Worm (Caenorhabditis elegans) whole organism, L1 larva: Measurements from ENCODE around the gene unc-2.

Experiments used
- ces-1 ChIP-seq: fragments of 150-350 bp; optimal IDR thresholded peaks from 2 replicates; lab custom pipeline; 2014; ENCODE audit warnings: missing biosample characterization, missing genetic modification reagents, missing genetic modification characterization
- lsy-2 ChIP-seq, 2 experiments: fragments of 150-350 bp; optimal IDR thresholded peaks; 2 replicates each; lab custom pipeline; 2014; ENCODE audit warnings: missing biosample characterization in 2 of 2, missing genetic modification characterization in 2 of 2

DNA sequence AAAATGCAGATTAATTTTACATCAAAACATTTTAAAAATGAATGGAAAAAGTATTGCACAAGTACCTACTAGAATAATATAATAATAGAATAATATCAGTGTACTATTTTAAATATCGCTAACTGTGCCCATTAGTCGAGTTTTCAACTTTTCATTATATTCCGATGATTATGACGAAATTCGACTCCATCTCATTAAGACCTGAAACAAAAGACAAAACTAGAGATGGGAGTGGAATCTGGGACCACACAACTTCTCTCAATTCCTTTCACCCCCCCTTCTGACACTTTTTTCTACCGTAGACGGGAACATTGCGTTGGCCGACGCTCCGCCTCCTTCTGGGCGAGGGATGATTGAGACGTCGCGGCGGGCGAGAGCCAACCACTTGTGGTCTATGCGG lies 90.1 kb downstream of the unc-2 start, which contains the start of gene ser-7:
- no peak for TF ChIP-seq ces-1 (GFP tag; lab: Kevin White, UChicago)
- TF ChIP-seq lsy-2 (tag; optimal IDR thresholded peaks at IDR 0.05; lab: Kevin White, UChicago): no peak
